Worm (Caenorhabditis elegans): ENCODE measurements around the gene Y69A2AR.22.

- TF ChIP-seq tbx-37 (GFP tag; conservative IDR thresholded peaks at IDR 0.05) (no peak), hmbx-1 (tag; optimal IDR thresholded peaks at IDR 0.05) (no peak), aly-1 (tag; optimal IDR thresholded peaks at IDR 0.05) (no peak), ama-1 (optimal IDR thresholded peaks at IDR 0.05) (no peak), pes-1 (GFP tag; IDR thresholded peaks at IDR 0.05) (no peak), ceh-13 (GFP tag; optimal IDR thresholded peaks at IDR 0.05) (no peak), scrt-1 (GFP tag; IDR thresholded peaks at IDR 0.05) (no peak), flt-1 (GFP tag; IDR thresholded peaks at IDR 0.05) (no peak), hnd-1 (tag; optimal IDR thresholded peaks at IDR 0.05) (no peak), tra-4 (tag; optimal IDR thresholded peaks at IDR 0.05) (no peak), tbx-11 (GFP tag; IDR thresholded peaks at IDR 0.05) (no peak), hmg-4 (GFP tag; optimal IDR thresholded peaks at IDR 0.05) (no peak), ets-7 (tag; optimal IDR thresholded peaks at IDR 0.05) (no peak), F13C5.2 (tag; optimal IDR thresholded peaks at IDR 0.05) (no peak)
Observed at ce11 chrIV:2476386-2476785, 31.3 kb downstream of the Y69A2AR.22 start, which contains the start of gene grd-16.
